Worm (Caenorhabditis elegans) whole organism, late embryonic: ENCODE results near the gene nhr-116.
A peak's percentile ranks its signal among the peaks of the same experiment; 100 is the strongest.

Experiments used
- C08G9.2 ChIP-seq: sonication (generic microtip); optimal IDR thresholded peaks from 2 replicates; lab custom pipeline; 2016; ENCODE audit warnings: mild to moderate bottlenecking, missing genetic modification characterization, moderate library complexity, missing compliant biosample characterization
- C38D4.7 ChIP-seq: fragments of 200-800 bp; sonication (Bioruptor generic); optimal IDR thresholded peaks from 2 replicates; lab custom pipeline; 2018; ENCODE audit warnings: mild to moderate bottlenecking, missing genetic modification characterization, moderate library complexity, missing compliant biosample characterization
- K02D7.2 ChIP-seq: sonication (generic microtip); optimal IDR thresholded peaks from 2 replicates; lab custom pipeline; 2017; ENCODE audit warnings: mild to moderate bottlenecking, missing genetic modification characterization, missing compliant biosample characterization
- T23F11.4 ChIP-seq: fragments of 200-800 bp; sonication (Bioruptor generic); optimal IDR thresholded peaks from 2 replicates; lab custom pipeline; 2018; ENCODE audit warnings: mild to moderate bottlenecking, missing genetic modification characterization, missing compliant biosample characterization
- ahr-1 ChIP-seq: sonication (generic microtip); optimal IDR thresholded peaks from 2 replicates; lab custom pipeline; 2016; ENCODE audit warnings: missing genetic modification characterization, missing compliant biosample characterization
- ceh-18 ChIP-seq: sonication (generic microtip); optimal IDR thresholded peaks from 2 replicates; lab custom pipeline; 2016; ENCODE audit warnings: missing genetic modification characterization, missing compliant biosample characterization
- ceh-2 ChIP-seq: sonication (generic microtip); optimal IDR thresholded peaks from 2 replicates; lab custom pipeline; 2016; ENCODE audit warnings: missing genotype, missing genetic modification characterization, missing compliant biosample characterization
- ceh-24 ChIP-seq: sonication (generic microtip); optimal IDR thresholded peaks from 2 replicates; lab custom pipeline; 2016; ENCODE audit warnings: mild to moderate bottlenecking, missing genetic modification characterization, missing compliant biosample characterization
- ceh-30 ChIP-seq: fragments of 150-350 bp; optimal IDR thresholded peaks from 2 replicates; lab custom pipeline; 2014; ENCODE audit warnings: missing biosample characterization, missing genetic modification characterization
- ceh-34 ChIP-seq: sonication (generic microtip); optimal IDR thresholded peaks from 2 replicates; lab custom pipeline; 2016; ENCODE audit warnings: mild to moderate bottlenecking, missing genetic modification characterization, missing compliant biosample characterization
- ceh-45 ChIP-seq: fragments of 200-800 bp; sonication (Bioruptor generic); IDR thresholded peaks from 2 replicates; pipeline ENCODE4 v1.3.6; 2022; ENCODE audit warnings: missing genetic modification reagents, missing genetic modification characterization, missing compliant biosample characterization
- ceh-48 ChIP-seq: sonication (generic microtip); optimal IDR thresholded peaks from 2 replicates; lab custom pipeline; 2016; ENCODE audit warnings: missing genetic modification characterization, inconsistent platforms, missing compliant biosample characterization
- ceh-9 ChIP-seq: sonication (generic microtip); optimal IDR thresholded peaks from 2 replicates; lab custom pipeline; 2016; ENCODE audit warnings: mild to moderate bottlenecking, missing genetic modification characterization, inconsistent platforms, missing compliant biosample characterization
- che-1 ChIP-seq: sonication (generic microtip); optimal IDR thresholded peaks from 2 replicates; lab custom pipeline; 2016; ENCODE audit warnings: mild to moderate bottlenecking, missing genetic modification characterization, missing compliant biosample characterization
- dmd-4 ChIP-seq: sonication (generic microtip); optimal IDR thresholded peaks from 2 replicates; lab custom pipeline; 2016; ENCODE audit warnings: borderline replicate concordance, missing genetic modification characterization, missing compliant biosample characterization
- elt-2 ChIP-seq: sonication (generic microtip); optimal IDR thresholded peaks from 2 replicates; lab custom pipeline; 2016; ENCODE audit warnings: missing genetic modification reagents, missing genetic modification characterization, missing compliant biosample characterization
- gmeb-2 ChIP-seq: sonication (generic microtip); optimal IDR thresholded peaks from 2 replicates; lab custom pipeline; 2016; ENCODE audit warnings: missing genetic modification characterization, inconsistent platforms, missing compliant biosample characterization
- hlh-13 ChIP-seq: fragments of 200-800 bp; sonication (Bioruptor generic); optimal IDR thresholded peaks from 2 replicates; lab custom pipeline; 2018; ENCODE audit warnings: mild to moderate bottlenecking, missing genetic modification characterization, missing compliant biosample characterization
- hlh-15 ChIP-seq: sonication (generic microtip); optimal IDR thresholded peaks from 2 replicates; lab custom pipeline; 2016; ENCODE audit warnings: missing genetic modification characterization, missing compliant biosample characterization
- hlh-6 ChIP-seq: sonication (generic microtip); optimal IDR thresholded peaks from 2 replicates; lab custom pipeline; 2016; ENCODE audit warnings: missing genotype, missing genetic modification characterization, missing compliant biosample characterization
- mec-3 ChIP-seq: sonication (generic microtip); optimal IDR thresholded peaks from 2 replicates; lab custom pipeline; 2016; ENCODE audit warnings: borderline replicate concordance, missing genetic modification characterization, missing compliant biosample characterization
- nfya-1 ChIP-seq: sonication (generic microtip); optimal IDR thresholded peaks from 2 replicates; lab custom pipeline; 2017; ENCODE audit warnings: missing genetic modification characterization, mild to moderate bottlenecking, missing compliant biosample characterization, antibody characterized with exemption, moderate library complexity
- nhr-11 ChIP-seq: fragments of 150-350 bp; optimal IDR thresholded peaks from 2 replicates; lab custom pipeline; 2014; ENCODE audit warnings: missing biosample characterization, missing genetic modification characterization
- nhr-232 ChIP-seq: sonication (generic microtip); optimal IDR thresholded peaks from 2 replicates; lab custom pipeline; 2016; ENCODE audit warnings: missing genetic modification characterization, missing compliant biosample characterization
- pax-1 ChIP-seq: fragments of 150-350 bp; optimal IDR thresholded peaks from 2 replicates; lab custom pipeline; 2014; ENCODE audit warnings: missing biosample characterization, missing genetic modification characterization
- pha-2 ChIP-seq: sonication (generic microtip); optimal IDR thresholded peaks from 2 replicates; lab custom pipeline; 2017; ENCODE audit warnings: mild to moderate bottlenecking, missing genetic modification characterization, missing compliant biosample characterization
- rnt-1 ChIP-seq: sonication (generic microtip); optimal IDR thresholded peaks from 2 replicates; lab custom pipeline; 2016; ENCODE audit warnings: missing genetic modification characterization, missing compliant biosample characterization
- sdc-2 ChIP-seq: sonication (generic microtip); optimal IDR thresholded peaks from 2 replicates; lab custom pipeline; 2016; ENCODE audit warnings: missing genotype, missing genetic modification characterization, missing compliant biosample characterization
- tbx-2 ChIP-seq: sonication (generic microtip); optimal IDR thresholded peaks from 2 replicates; lab custom pipeline; 2016; ENCODE audit warnings: missing genetic modification characterization, missing compliant biosample characterization
- tbx-7 ChIP-seq: sonication (generic microtip); optimal IDR thresholded peaks from 2 replicates; lab custom pipeline; 2016; ENCODE audit warnings: missing genotype, missing genetic modification characterization, missing compliant biosample characterization
- ttx-3 ChIP-seq: sonication (generic microtip); optimal IDR thresholded peaks from 2 replicates; lab custom pipeline; 2016; ENCODE audit warnings: missing genetic modification reagents, missing genetic modification characterization, missing compliant biosample characterization
- unc-3 ChIP-seq, 2 experiments: fragments of 200-800 bp in 1 of 2; sonication (Bioruptor generic) in 1 of 2; sonication (generic microtip) in 1 of 2; conservative IDR thresholded peaks in 1 of 2; optimal IDR thresholded peaks in 1 of 2; 2 replicates each; pipeline versions ENCODE4 v1.3.6 to Lab custom; 2016 to 2022; ENCODE audit warnings: missing compliant biosample characterization in 2 of 2, missing genetic modification characterization in 2 of 2, missing genetic modification reagents in 1 of 2
- unc-55 ChIP-seq: sonication (generic microtip); optimal IDR thresholded peaks from 2 replicates; lab custom pipeline; 2017; ENCODE audit warnings: missing biosample characterization, missing genetic modification reagents, missing genetic modification characterization
- zip-5 ChIP-seq: sonication (generic microtip); optimal IDR thresholded peaks from 2 replicates; lab custom pipeline; 2016; ENCODE audit warnings: missing genetic modification characterization, missing compliant biosample characterization

Gene nhr-116

ce11 chrV:16902726-16903125 lies 9.3 kb upstream of the nhr-116 start, which contains the start of gene srd-68:
Gene srd-68 (minus strand): TSS chrV:16902826.
- TF ChIP-seq C38D4.7 (GFP tag; lab: Kevin White, UChicago) (no peak), ceh-30 (tag; lab: Kevin White, UChicago) (no peak), ceh-45 (GFP tag; lab: Robert Waterston, UW) (no peak), K02D7.2 (tag; lab: Kevin White, UChicago) (no peak), ceh-24 (no peak), hlh-13 (GFP tag; lab: Kevin White, UChicago) (no peak), gmeb-2 (no peak), hlh-15 (tag; lab: Kevin White, UChicago) (no peak), hlh-6 (no peak), rnt-1 (no peak), sdc-2 (no peak), C08G9.2 (tag; lab: Kevin White, UChicago) (no peak), ceh-9 (tag; lab: Kevin White, UChicago) (no peak)

ce11 chrV:16904612-16905011 lies 7.4 kb upstream of the nhr-116 start, which contains the start of gene nhr-262:
Gene nhr-262 (plus strand): TSS chrV:16904912.
- TF ChIP-seq ceh-2 (no peak), C08G9.2 (tag; lab: Kevin White, UChicago) (no peak)

DNA sequence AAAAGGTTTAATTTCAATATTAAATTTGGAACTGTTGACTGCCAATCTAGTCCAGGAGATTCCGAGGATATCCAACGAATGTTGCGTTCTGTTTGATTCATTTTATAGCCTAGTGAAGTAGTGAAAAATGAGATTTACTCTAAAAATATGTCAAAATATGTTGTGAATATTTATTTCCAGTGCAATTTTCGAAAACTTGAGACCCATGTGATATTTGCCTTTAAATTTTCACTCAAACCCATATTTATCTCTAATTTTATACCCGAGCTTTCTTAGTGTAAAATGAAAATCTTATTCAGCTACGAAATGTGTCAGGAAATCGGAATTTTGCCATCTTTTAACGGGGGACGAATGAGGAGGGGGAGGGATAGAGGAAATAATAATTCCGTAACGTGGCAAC lies 2.2 kb upstream of the nhr-116 start, which contains the start of gene F09C6.16:
TSS of gene F09C6.16 (minus strand) at position 101 of the 400 bp plus-strand sequence.
- TF ChIP-seq hlh-13 (GFP tag; lab: Kevin White, UChicago) (no peak), unc-55 (no peak), zip-5 (tag; lab: Kevin White, UChicago) (no peak), che-1 (no peak), ceh-30 (tag; lab: Kevin White, UChicago) (no peak), nfya-1 (tag; lab: Kevin White, UChicago) (no peak), ceh-18 (no peak), pax-1 (tag; lab: Kevin White, UChicago) (no peak), tbx-7 (no peak), nhr-232 (tag; lab: Kevin White, UChicago) (no peak), ceh-45 (GFP tag; lab: Robert Waterston, UW) (no peak), ceh-34 (tag; lab: Kevin White, UChicago) (no peak), T23F11.4 (GFP tag; lab: Kevin White, UChicago) (no peak), ahr-1 (tag; lab: Kevin White, UChicago) (no peak), mec-3 (tag; lab: Kevin White, UChicago) (no peak), ttx-3 (tag; lab: Kevin White, UChicago) (no peak), ceh-2 (no peak)
- TF ChIP-seq, all 69 proteins: peak for 0

DNA sequence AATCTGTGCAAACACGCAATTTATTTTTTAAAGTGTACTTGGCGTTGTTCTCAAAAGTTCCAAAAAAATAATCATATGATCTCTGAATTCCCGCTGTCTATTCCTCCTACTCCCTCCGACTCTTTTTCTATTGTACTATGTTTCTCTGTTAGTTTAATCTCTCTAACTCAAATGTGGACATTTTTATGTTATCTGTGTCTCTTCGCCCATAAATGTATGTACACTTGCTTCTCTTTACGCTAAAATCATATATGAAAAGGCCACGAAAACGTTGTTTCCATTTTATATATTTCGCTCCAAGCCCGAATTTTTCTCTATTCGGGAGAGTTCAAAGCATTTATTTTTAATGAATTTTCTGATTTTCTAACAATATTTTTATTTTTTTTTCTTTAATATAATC lies 1.2 kb upstream of the nhr-116 start:
- TF ChIP-seq unc-3 (GFP tag; conservative IDR thresholded peaks at IDR 0.05; lab: Robert Waterston, UW) (no peak), unc-3 (tag; optimal IDR thresholded peaks at IDR 0.05; lab: Kevin White, UChicago) (no peak), tbx-2 (tag; lab: Kevin White, UChicago) (no peak), unc-55 (no peak), C38D4.7 (GFP tag; lab: Kevin White, UChicago) (no peak)

ce11 chrV:16911294-16911693 lies 740 bp upstream of the nhr-116 start:
- no peak for TF ChIP-seq dmd-4 (tag; lab: Kevin White, UChicago)
- no peak for TF ChIP-seq nhr-11
- TF ChIP-seq pha-2 (tag; lab: Kevin White, UChicago) = no peak
- no peak for TF ChIP-seq ceh-48 (tag; lab: Kevin White, UChicago)
- TF ChIP-seq elt-2 (tag; lab: Kevin White, UChicago) = peak; percentile 14
